Fruit fly (Drosophila melanogaster): ENCODE results near the gene CG5391.

Gene CG5391

DNA sequence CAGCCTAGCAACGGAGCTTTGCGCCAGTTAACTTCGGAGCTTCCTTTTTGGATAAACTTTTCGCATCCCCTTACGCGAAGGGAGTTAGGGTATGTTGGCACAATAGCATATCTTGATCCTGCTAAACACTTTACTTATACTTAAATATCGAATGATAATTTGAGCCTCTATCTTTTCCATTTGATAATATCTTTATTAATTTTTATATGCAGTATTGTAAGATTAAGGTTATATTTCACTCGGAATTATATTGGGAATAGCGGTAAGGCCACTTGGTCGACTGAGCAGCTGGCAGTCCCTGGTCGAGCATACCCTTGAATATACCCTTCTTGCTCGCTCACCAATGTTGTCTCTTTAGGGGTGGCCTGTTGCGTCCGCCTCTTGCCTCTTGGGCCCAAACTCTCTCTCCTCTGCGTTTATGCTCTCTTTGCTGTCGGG, 34.8 kb upstream of the CG5391 start (continued):
- TF ChIP-seq CG14965 (GFP tag; optimal IDR thresholded peaks at IDR 0.05; ENCODE audit: borderline replicate concordance) = no peak
- TF ChIP-seq odd (GFP tag; optimal IDR thresholded peaks at IDR 0.05) = peak; percentile 49
- no peak for TF ChIP-seq Stat92E (GFP tag; optimal IDR thresholded peaks at IDR 0.05)
- peak; percentile 61 for TF ChIP-seq Oli (tag; optimal IDR thresholded peaks at IDR 0.05)
- TF ChIP-seq mirr (GFP tag; optimal IDR thresholded peaks at IDR 0.05) = no peak
- TF ChIP-seq CG1529 (GFP tag; optimal IDR thresholded peaks at IDR 0.05) = no peak
- no peak for TF ChIP-seq Ets97D (GFP tag; optimal IDR thresholded peaks at IDR 0.05)
- TF ChIP-seq CG7963 (GFP tag; IDR thresholded peaks at IDR 0.05; ENCODE audit: partially characterized antibody) = no peak
- TF ChIP-seq sob (GFP tag; IDR thresholded peaks at IDR 0.05) = peak; percentile 60
- TF ChIP-seq NfI (GFP tag; optimal IDR thresholded peaks at IDR 0.05) = peak; percentile 52
- TF ChIP-seq CG10462 (GFP tag; optimal IDR thresholded peaks at IDR 0.05) = no peak
- no peak for TF ChIP-seq exex (tag; optimal IDR thresholded peaks at IDR 0.05)
- TF ChIP-seq grn (GFP tag; optimal IDR thresholded peaks at IDR 0.05) = no peak
- peak; percentile 46 for TF ChIP-seq phol (tag; optimal IDR thresholded peaks at IDR 0.05)
- peak; percentile 8 for TF ChIP-seq HLH54F (GFP tag; optimal IDR thresholded peaks at IDR 0.05)
- TF ChIP-seq CG14050 (GFP tag; IDR thresholded peaks at IDR 0.05) = peak; percentile 78
- no peak for TF ChIP-seq Side (GFP tag; optimal IDR thresholded peaks at IDR 0.05)
- TF ChIP-seq ranshi (GFP tag; IDR thresholded peaks at IDR 0.05) = peak; percentile 81; the same call in 1 of the 2 replicates
- TF ChIP-seq CG9437 (GFP tag; optimal IDR thresholded peaks at IDR 0.05) = peak; percentile 60
- no peak for TF ChIP-seq gfzf (GFP tag; optimal IDR thresholded peaks at IDR 0.05)
- TF ChIP-seq wor (GFP tag; IDR thresholded peaks at IDR 0.05) = peak; percentile 51
- no peak for TF ChIP-seq CG13894 (tag; optimal IDR thresholded peaks at IDR 0.05)
- TF ChIP-seq Max (GFP tag; optimal IDR thresholded peaks at IDR 0.05) = no peak
- peak; percentile 34 to 65 for TF ChIP-seq Hr51 (GFP tag; optimal IDR thresholded peaks at IDR 0.05)
- TF ChIP-seq CG5180 (GFP tag; optimal IDR thresholded peaks at IDR 0.05) = peak; percentile 25
- TF ChIP-seq HmgZ (tag; optimal IDR thresholded peaks at IDR 0.05) = peak; percentile 37
- peak; percentile 84 for TF ChIP-seq Aef1 (GFP tag; IDR thresholded peaks at IDR 0.05)
- peak; percentile 55; the same call in 1 of the 3 replicates for TF ChIP-seq CG11093 (GFP tag; IDR thresholded peaks at IDR 0.05)
- TF ChIP-seq TFAM (GFP tag; optimal IDR thresholded peaks at IDR 0.05) = no peak
- peak; percentile 76 for TF ChIP-seq CG10366 (GFP tag; IDR thresholded peaks at IDR 0.05)
- TF ChIP-seq CG18764 (GFP tag; optimal IDR thresholded peaks at IDR 0.05) = peak; percentile 5
- TF ChIP-seq CG11696 (GFP tag; IDR thresholded peaks at IDR 0.05) = no peak
- TF ChIP-seq pros (GFP tag; optimal IDR thresholded peaks at IDR 0.05) = no peak
- no peak for TF ChIP-seq mld (GFP tag; IDR thresholded peaks at IDR 0.05; ENCODE audit: partially characterized antibody)
- peak; percentile 92 for TF ChIP-seq slbo (GFP tag; IDR thresholded peaks at IDR 0.05)
- TF ChIP-seq CG34224 (GFP tag; IDR thresholded peaks at IDR 0.05; ENCODE audit: partially characterized antibody) = no peak
- peak; percentile 73 for TF ChIP-seq esg (GFP tag; conservative IDR thresholded peaks at IDR 0.05)
- TF ChIP-seq lola (GFP tag; optimal IDR thresholded peaks at IDR 0.05) = peak in 1 of 3 experiments; percentile 23
- TF ChIP-seq trem (tag; optimal IDR thresholded peaks at IDR 0.05) = no peak
- no peak for TF ChIP-seq salm (tag; optimal IDR thresholded peaks at IDR 0.05)
- TF ChIP-seq trh (GFP tag; optimal IDR thresholded peaks at IDR 0.05) = peak; percentile 50
- peak; percentile 87 for TF ChIP-seq Ets65A (GFP tag)
- TF ChIP-seq CG1647 (GFP tag; optimal IDR thresholded peaks at IDR 0.05) = peak; percentile 24
- TF ChIP-seq CG3281 (GFP tag; optimal IDR thresholded peaks at IDR 0.05) = peak; percentile 69
- TF ChIP-seq pb (GFP tag; optimal IDR thresholded peaks at IDR 0.05) = peak; percentile 12
- TF ChIP-seq toy (GFP tag; IDR thresholded peaks at IDR 0.05) = 0 out of 2 replicates have a peak, but pooled peaks have one; percentile 51
- TF ChIP-seq Jarid2 (GFP tag; optimal IDR thresholded peaks at IDR 0.05) = peak; percentile 37
- peak; percentile 67 for TF ChIP-seq CoRest (tag; optimal IDR thresholded peaks at IDR 0.05)
- TF ChIP-seq CG9797 (GFP tag; optimal IDR thresholded peaks at IDR 0.05) = no peak
- no peak for TF ChIP-seq Sox100B (GFP tag; optimal IDR thresholded peaks at IDR 0.05)
- TF ChIP-seq CTCF (GFP tag; optimal IDR thresholded peaks at IDR 0.05) = no peak

Measured in whole organism, embryonic.